Worm (Caenorhabditis elegans) whole organism, L4 larva: ENCODE measurements around the gene nuc-1.
A peak's percentile ranks its signal among the peaks of the same experiment; 100 is the strongest.

Source experiments
- D1046.2 ChIP-seq: fragments of 200-800 bp; sonication (Bioruptor generic); IDR thresholded peaks from 2 replicates; pipeline ENCODE4 v1.3.6; 2022; ENCODE audit warnings: missing genetic modification characterization, missing compliant biosample characterization
- T26A8.4 ChIP-seq: fragments of 200-800 bp; sonication (Bioruptor generic); IDR thresholded peaks from 2 replicates; pipeline ENCODE4 v1.3.6; 2022; ENCODE audit warnings: missing genetic modification characterization, missing compliant biosample characterization
- Y105C5A.15 ChIP-seq: fragments of 200-800 bp; sonication (Bioruptor generic); IDR thresholded peaks from 2 replicates; pipeline ENCODE4 v1.3.6; 2022; ENCODE audit warnings: missing genetic modification characterization, missing compliant biosample characterization
- Y5F2A.4 ChIP-seq: fragments of 200-800 bp; sonication (Bioruptor generic); optimal IDR thresholded peaks from 2 replicates; lab custom pipeline; 2018; ENCODE audit warnings: mild to moderate bottlenecking, missing genetic modification characterization, missing compliant biosample characterization
- ZK337.2 ChIP-seq: fragments of 200-800 bp; sonication (Bioruptor generic); IDR thresholded peaks from 2 replicates; pipeline ENCODE4 v1.3.6; 2022; ENCODE audit warnings: missing genetic modification reagents, missing genetic modification characterization, missing compliant biosample characterization
- ZK546.5 ChIP-seq, 2 experiments: sonication (generic microtip); optimal IDR thresholded peaks; 2 replicates each; lab custom pipeline; 2017; ENCODE audit warnings: missing biosample characterization in 2 of 2, missing genetic modification characterization in 2 of 2
- aha-1 ChIP-seq: fragments of 150-350 bp; peaks from one replicate; lab custom pipeline; 2014; ENCODE audit warnings: missing biosample characterization, missing genetic modification characterization
- ama-1 ChIP-seq: fragments of 150-350 bp; optimal IDR thresholded peaks from 2 replicates; lab custom pipeline; 2014; ENCODE audit warnings: inconsistent platforms, mixed read lengths
- ceh-20 ChIP-seq: fragments of 200-800 bp; sonication (Bioruptor generic); IDR thresholded peaks from 2 replicates; pipeline ENCODE4 v1.3.6; 2022; ENCODE audit warnings: missing genetic modification reagents, missing genetic modification characterization, missing compliant biosample characterization
- ceh-32 ChIP-seq: sonication (generic microtip); optimal IDR thresholded peaks from 2 replicates; lab custom pipeline; 2016; ENCODE audit warnings: mild to moderate bottlenecking, missing genetic modification characterization, missing compliant biosample characterization; ENCODE audit not compliant: poor library complexity
- ceh-44 ChIP-seq: fragments of 200-800 bp; sonication (Bioruptor generic); IDR thresholded peaks from 2 replicates; pipeline ENCODE4 v1.3.6; 2022; ENCODE audit warnings: missing genetic modification reagents, missing genetic modification characterization, missing compliant biosample characterization
- ceh-62 ChIP-seq: sonication (generic microtip); optimal IDR thresholded peaks from 2 replicates; lab custom pipeline; 2017; ENCODE audit warnings: missing biosample characterization, missing genetic modification characterization
- ceh-82 ChIP-seq: sonication (generic microtip); optimal IDR thresholded peaks from 2 replicates; lab custom pipeline; 2017; ENCODE audit warnings: missing biosample characterization, missing genetic modification characterization
- daf-16 ChIP-seq, 3 experiments: sonication (generic microtip); optimal IDR thresholded peaks; 2 replicates each; lab custom pipeline; 2016 to 2017; ENCODE audit warnings: missing genetic modification characterization in 3 of 3, missing genetic modification reagents in 3 of 3, mild to moderate bottlenecking in 2 of 3, missing compliant biosample characterization in 2 of 3, missing biosample characterization in 1 of 3, moderate library complexity in 1 of 3
- daf-8 ChIP-seq: fragments of 200-800 bp; sonication (Bioruptor generic); IDR thresholded peaks from 2 replicates; pipeline ENCODE4 v1.3.6; 2022; ENCODE audit warnings: missing genetic modification characterization, missing compliant biosample characterization
- dmd-8 ChIP-seq: fragments of 200-800 bp; sonication (Bioruptor generic); IDR thresholded peaks from 2 replicates; pipeline ENCODE4 v1.3.6; 2022; ENCODE audit warnings: missing genetic modification characterization, missing compliant biosample characterization
- dpl-1 ChIP-seq: fragments of 150-350 bp; optimal IDR thresholded peaks from 2 replicates; lab custom pipeline; 2014; ENCODE audit warnings: missing biosample characterization, missing genetic modification reagents, missing genetic modification characterization
- egl-27 ChIP-seq: sonication (generic microtip); optimal IDR thresholded peaks from 3 replicates; lab custom pipeline; 2017; ENCODE audit warnings: missing biosample characterization, missing genetic modification reagents, missing genetic modification characterization
- fos-1 ChIP-seq: fragments of 150-350 bp; optimal IDR thresholded peaks from 2 replicates; lab custom pipeline; 2014; ENCODE audit warnings: missing biosample characterization, missing genetic modification characterization
- gei-8 ChIP-seq: fragments of 200-800 bp; sonication (Bioruptor generic); optimal IDR thresholded peaks from 2 replicates; lab custom pipeline; 2018; ENCODE audit warnings: mild to moderate bottlenecking, missing genetic modification characterization, missing compliant biosample characterization
- hlh-11 ChIP-seq: fragments of 200-800 bp; sonication (Bioruptor generic); optimal IDR thresholded peaks from 2 replicates; lab custom pipeline; 2018; ENCODE audit warnings: mild to moderate bottlenecking, missing genetic modification characterization, missing compliant biosample characterization
- hlh-30 ChIP-seq: sonication (generic microtip); optimal IDR thresholded peaks from 2 replicates; lab custom pipeline; 2017; ENCODE audit warnings: antibody characterized with exemption, mild to moderate bottlenecking, missing genetic modification characterization, missing compliant biosample characterization; ENCODE audit not compliant: insufficient read depth
- hmg-1.1 ChIP-seq: fragments of 200-800 bp; sonication (Bioruptor generic); IDR thresholded peaks from 2 replicates; pipeline ENCODE4 v1.3.6; 2022; ENCODE audit warnings: missing genetic modification reagents, missing genetic modification characterization, missing compliant biosample characterization
- jun-1 ChIP-seq: fragments of 150-350 bp; optimal IDR thresholded peaks from 2 replicates; lab custom pipeline; 2014; ENCODE audit warnings: missing biosample characterization, missing genetic modification reagents, missing genetic modification characterization
- lin-1 ChIP-seq: fragments of 200-800 bp; sonication (Bioruptor generic); IDR thresholded peaks from 2 replicates; pipeline ENCODE4 v1.3.6; 2022; ENCODE audit warnings: missing genetic modification reagents, missing genetic modification characterization, missing compliant biosample characterization
- lin-29 ChIP-seq: fragments of 200-800 bp; sonication (Bioruptor generic); IDR thresholded peaks from 2 replicates; pipeline ENCODE4 v1.3.6; 2022; ENCODE audit warnings: missing genetic modification reagents, missing genetic modification characterization, missing compliant biosample characterization
- lin-39 ChIP-seq: fragments of 150-350 bp; optimal IDR thresholded peaks from 2 replicates; lab custom pipeline; 2014; ENCODE audit warnings: missing biosample characterization, missing genetic modification reagents, missing genetic modification characterization
- mdl-1 ChIP-seq, 2 experiments: fragments of 150-350 bp in 1 of 2; sonication (generic microtip) in 1 of 2; optimal IDR thresholded peaks; 2 replicates each; lab custom pipeline; 2014 to 2017; ENCODE audit warnings: missing biosample characterization in 2 of 2, missing genetic modification characterization in 2 of 2
- mdt-29 ChIP-seq: fragments of 200-800 bp; sonication (Bioruptor generic); IDR thresholded peaks from 2 replicates; pipeline ENCODE4 v1.3.6; 2022; ENCODE audit warnings: missing genetic modification reagents, missing genetic modification characterization, missing compliant biosample characterization
- mxl-3 ChIP-seq: fragments of 200-800 bp; sonication (Bioruptor generic); optimal IDR thresholded peaks from 2 replicates; lab custom pipeline; 2018; ENCODE audit warnings: mild to moderate bottlenecking, missing genetic modification characterization, missing compliant biosample characterization
- nhr-11 ChIP-seq: fragments of 150-350 bp; optimal IDR thresholded peaks from 2 replicates; lab custom pipeline; 2014; ENCODE audit warnings: missing biosample characterization, missing genetic modification characterization
- nhr-28 ChIP-seq: fragments of 150-350 bp; optimal IDR thresholded peaks from 2 replicates; lab custom pipeline; 2014; ENCODE audit warnings: missing biosample characterization, missing genetic modification characterization
- nhr-41 ChIP-seq: fragments of 200-800 bp; sonication (Bioruptor generic); IDR thresholded peaks from 2 replicates; pipeline ENCODE4 v1.3.6; 2022; ENCODE audit warnings: missing genetic modification reagents, missing genetic modification characterization, missing compliant biosample characterization
- nhr-42 ChIP-seq: fragments of 200-800 bp; sonication (Bioruptor generic); IDR thresholded peaks from 2 replicates; pipeline ENCODE4 v1.3.6; 2022; ENCODE audit warnings: missing genetic modification characterization, missing compliant biosample characterization
- nhr-77 ChIP-seq: fragments of 150-350 bp; optimal IDR thresholded peaks from 2 replicates; lab custom pipeline; 2014; ENCODE audit warnings: missing biosample characterization, missing genetic modification characterization
- pha-4 ChIP-seq, 2 experiments: fragments of 150-350 bp in 1 of 2; fragments of 200-800 bp in 1 of 2; sonication (Bioruptor generic) in 1 of 2; IDR thresholded peaks in 1 of 2; optimal IDR thresholded peaks in 1 of 2; 2 replicates each; pipeline versions ENCODE4 v1.3.6 to Lab custom; 2014 to 2022; ENCODE audit warnings: missing genetic modification characterization in 2 of 2, missing genetic modification reagents in 2 of 2, missing biosample characterization in 1 of 2, missing compliant biosample characterization in 1 of 2
- rbr-2 ChIP-seq: sonication (generic microtip); optimal IDR thresholded peaks from 2 replicates; lab custom pipeline; 2016; ENCODE audit warnings: missing genotype, missing genetic modification characterization, missing compliant biosample characterization
- sdz-12 ChIP-seq: fragments of 200-800 bp; sonication (Bioruptor generic); optimal IDR thresholded peaks from 2 replicates; lab custom pipeline; 2018; ENCODE audit warnings: mild to moderate bottlenecking, missing genetic modification characterization, missing compliant biosample characterization
- spr-1 ChIP-seq: sonication (generic microtip); optimal IDR thresholded peaks from 2 replicates; lab custom pipeline; 2016; ENCODE audit warnings: mild to moderate bottlenecking, missing genetic modification characterization, missing compliant biosample characterization
- spr-3 ChIP-seq: fragments of 200-800 bp; sonication (Bioruptor generic); optimal IDR thresholded peaks from 2 replicates; lab custom pipeline; 2018; ENCODE audit warnings: mild to moderate bottlenecking, missing genetic modification characterization, missing compliant biosample characterization
- tag-97 ChIP-seq: fragments of 200-800 bp; sonication (Bioruptor generic); IDR thresholded peaks from 2 replicates; pipeline ENCODE4 v1.3.6; 2022; ENCODE audit warnings: missing genetic modification characterization, missing compliant biosample characterization
- tra-1 ChIP-seq: fragments of 200-800 bp; sonication (Bioruptor generic); IDR thresholded peaks from 2 replicates; pipeline ENCODE4 v1.3.6; 2022; ENCODE audit warnings: missing genetic modification reagents, missing genetic modification characterization, missing compliant biosample characterization
- unc-62 ChIP-seq, 3 experiments: fragments of 150-350 bp in 1 of 3; sonication (generic microtip); optimal IDR thresholded peaks in 2 of 3; peaks in 1 of 3; 1 replicate in 1 of 3; 2 replicates in 2 of 3; lab custom pipeline; 2014 to 2017; ENCODE audit warnings: missing biosample characterization in 3 of 3, missing genetic modification characterization in 3 of 3, missing genetic modification reagents in 3 of 3, missing genotype in 1 of 3
- vab-7 ChIP-seq: fragments of 200-800 bp; sonication (Bioruptor generic); IDR thresholded peaks from 2 replicates; pipeline ENCODE4 v1.3.6; 2022; ENCODE audit warnings: missing genetic modification reagents, missing genetic modification characterization, missing compliant biosample characterization
- zfp-3 ChIP-seq: fragments of 200-800 bp; sonication (Bioruptor generic); conservative IDR thresholded peaks from 2 replicates; pipeline ENCODE4 v1.3.6; 2022; ENCODE audit warnings: missing genetic modification reagents, missing genetic modification characterization, missing compliant biosample characterization
- ztf-11 ChIP-seq: fragments of 150-350 bp; optimal IDR thresholded peaks from 2 replicates; lab custom pipeline; 2014; ENCODE audit warnings: missing biosample characterization, missing genetic modification characterization

nuc-1 gene

ce11 chrX:9547264-9547751 is 7.6 kb downstream of the nuc-1 start (continued):
- TF ChIP-seq D1046.2 (GFP tag; lab: Robert Waterston, UW) (no peak), T26A8.4 (no peak), ceh-62 (tag; lab: Kevin White, UChicago) (no peak), aha-1 (tag; lab: Kevin White, UChicago) (no peak), rbr-2 (tag; lab: Kevin White, UChicago) (no peak), tag-97 (GFP tag; lab: Robert Waterston, UW) (no peak), mdt-29 (GFP tag; lab: Robert Waterston, UW) (no peak), ceh-32 (tag; lab: Kevin White, UChicago) (no peak), ceh-82 (tag; lab: Kevin White, UChicago) (no peak), daf-16 (GFP tag; optimal IDR thresholded peaks at IDR 0.05; lab: Kevin White, UChicago) (no peak), daf-16 (tag; optimal IDR thresholded peaks at IDR 0.05; lab: Kevin White, UChicago) (peak; percentile 76), tra-1 (peak; percentile 45; the same call in 1 of the 2 replicates), daf-8 (no peak), ceh-44 (GFP tag; lab: Robert Waterston, UW) (no peak), spr-3 (GFP tag; lab: Kevin White, UChicago) (no peak), Y5F2A.4 (GFP tag; lab: Kevin White, UChicago) (no peak), hmg-1.1 (no peak), nhr-77 (tag; lab: Kevin White, UChicago) (no peak), sdz-12 (GFP tag; lab: Kevin White, UChicago) (no peak), pha-4 (GFP tag; IDR thresholded peaks at IDR 0.05; lab: Robert Waterston, UW) (no peak), pha-4 (tag; optimal IDR thresholded peaks at IDR 0.05; lab: Kevin White, UChicago) (no peak), zfp-3 (GFP tag; lab: Robert Waterston, UW) (no peak), nhr-11 (tag; lab: Kevin White, UChicago) (peak; percentile 28), ztf-11 (no peak), hlh-11 (peak; percentile 56), gei-8 (GFP tag; lab: Kevin White, UChicago) (no peak), fos-1 (tag; lab: Kevin White, UChicago) (no peak), lin-39 (no peak), dmd-8 (GFP tag; lab: Robert Waterston, UW) (no peak), nhr-28 (tag; lab: Kevin White, UChicago) (peak; percentile 52), mxl-3 (GFP tag; lab: Kevin White, UChicago) (peak; percentile 34), Y105C5A.15 (GFP tag; lab: Robert Waterston, UW) (no peak), ZK337.2 (GFP tag; lab: Robert Waterston, UW) (no peak), ama-1 (lab: Kevin White, UChicago) (no peak), nhr-41 (no peak), mdl-1 (tag; optimal IDR thresholded peaks at IDR 0.05; lab: Kevin White, UChicago) (peak in 1 of 2 experiments; percentile 28), egl-27 (no peak)
- TF ChIP-seq, all 104 proteins: peak for 16

ce11 chrX:9548011-9548795 is 8.5 kb downstream of the nuc-1 start:
- no peak for TF ChIP-seq spr-3 (GFP tag; lab: Kevin White, UChicago)
- no peak for TF ChIP-seq nhr-42
- TF ChIP-seq lin-29 = no peak
- TF ChIP-seq hlh-30 = peak; percentile 66
- TF ChIP-seq daf-8 = no peak
- TF ChIP-seq ZK546.5 (tag; optimal IDR thresholded peaks at IDR 0.05; lab: Kevin White, UChicago) = no peak
- no peak for TF ChIP-seq ceh-20
- peak in 1 of 2 experiments; percentile 18 for TF ChIP-seq daf-16 (GFP tag; optimal IDR thresholded peaks at IDR 0.05; lab: Kevin White, UChicago)
- no peak for TF ChIP-seq daf-16 (tag; optimal IDR thresholded peaks at IDR 0.05; lab: Kevin White, UChicago)
- TF ChIP-seq unc-62 (GFP tag; optimal IDR thresholded peaks at IDR 0.05 in 1 of 2; lab: Kevin White, UChicago) = peak in 1 of 2 experiments; percentile 25
- no peak for TF ChIP-seq unc-62 (tag; optimal IDR thresholded peaks at IDR 0.05; lab: Kevin White, UChicago)
- TF ChIP-seq dpl-1 = no peak
- TF ChIP-seq vab-7 (GFP tag; lab: Robert Waterston, UW) = no peak
- TF ChIP-seq pha-4 (GFP tag; IDR thresholded peaks at IDR 0.05; lab: Robert Waterston, UW) = no peak
- TF ChIP-seq pha-4 (tag; optimal IDR thresholded peaks at IDR 0.05; lab: Kevin White, UChicago) = peak; percentile 15
- TF ChIP-seq lin-1 (GFP tag; lab: Robert Waterston, UW) = no peak
- TF ChIP-seq aha-1 (tag; lab: Kevin White, UChicago) = peak; percentile 80
- no peak for TF ChIP-seq spr-1 (tag; lab: Kevin White, UChicago)
- TF ChIP-seq jun-1 (tag; lab: Kevin White, UChicago) = no peak
